Worm (Caenorhabditis elegans) whole organism, mixed stage, embryonic: ENCODE measurements around the gene M28.4.

Experiments used
- M03D4.4 ChIP-seq: sonication (generic microtip); optimal IDR thresholded peaks from 2 replicates; lab custom pipeline; 2017; ENCODE audit warnings: mild to moderate bottlenecking, missing genetic modification characterization, missing compliant biosample characterization
- blmp-1 ChIP-seq: fragments of 150-350 bp; optimal IDR thresholded peaks from 2 replicates; lab custom pipeline; 2014; ENCODE audit warnings: missing biosample characterization, missing genetic modification characterization
- ceh-39 ChIP-seq: fragments of 150-350 bp; optimal IDR thresholded peaks from 2 replicates; lab custom pipeline; 2014; ENCODE audit warnings: missing biosample characterization, missing genetic modification characterization
- ceh-43 ChIP-seq: fragments of 200-800 bp; sonication (Bioruptor generic); optimal IDR thresholded peaks from 2 replicates; lab custom pipeline; 2018; ENCODE audit warnings: mild to moderate bottlenecking, missing genetic modification characterization, moderate library complexity, missing compliant biosample characterization
- ceh-83 ChIP-seq: fragments of 200-800 bp; sonication (Bioruptor generic); optimal IDR thresholded peaks from 2 replicates; lab custom pipeline; 2018; ENCODE audit warnings: mild to moderate bottlenecking, missing genetic modification characterization, missing compliant biosample characterization
- ces-1 ChIP-seq: fragments of 150-350 bp; optimal IDR thresholded peaks from 2 replicates; lab custom pipeline; 2014; ENCODE audit warnings: missing biosample characterization, missing genetic modification reagents, missing genetic modification characterization
- cnd-1 ChIP-seq: fragments of 200-800 bp; sonication (Bioruptor generic); optimal IDR thresholded peaks from 2 replicates; lab custom pipeline; 2018; ENCODE audit warnings: mild to moderate bottlenecking, missing genetic modification characterization, missing compliant biosample characterization
- drap-1 ChIP-seq: fragments of 200-800 bp; sonication (Bioruptor generic); optimal IDR thresholded peaks from 3 replicates; lab custom pipeline; 2018; ENCODE audit warnings: mild to moderate bottlenecking, missing genetic modification characterization, missing compliant biosample characterization
- elt-1 ChIP-seq: sonication (generic microtip); optimal IDR thresholded peaks from 2 replicates; lab custom pipeline; 2017; ENCODE audit warnings: missing genetic modification characterization, mild to moderate bottlenecking, missing compliant biosample characterization, antibody characterized with exemption, moderate library complexity, borderline replicate concordance; ENCODE audit not compliant: insufficient read depth
- elt-3 ChIP-seq: fragments of 150-350 bp; optimal IDR thresholded peaks from 2 replicates; lab custom pipeline; 2014; ENCODE audit warnings: missing biosample characterization, missing genetic modification characterization
- flh-1 ChIP-seq: fragments of 200-800 bp; sonication (Bioruptor generic); optimal IDR thresholded peaks from 2 replicates; lab custom pipeline; 2018; ENCODE audit warnings: mild to moderate bottlenecking, missing genetic modification characterization, moderate library complexity, missing compliant biosample characterization
- ham-2 ChIP-seq: fragments of 200-800 bp; sonication (Bioruptor generic); optimal IDR thresholded peaks from 2 replicates; lab custom pipeline; 2018; ENCODE audit warnings: mild to moderate bottlenecking, missing genetic modification characterization, missing compliant biosample characterization
- hlh-1 ChIP-seq: fragments of 150-350 bp; optimal IDR thresholded peaks from 2 replicates; lab custom pipeline; 2014; ENCODE audit warnings: missing biosample characterization, missing genetic modification reagents, missing genetic modification characterization
- lin-13 ChIP-seq: fragments of 150-350 bp; optimal IDR thresholded peaks from 2 replicates; lab custom pipeline; 2014; ENCODE audit warnings: missing biosample characterization, missing genetic modification characterization
- lin-32 ChIP-seq: fragments of 200-800 bp; sonication (Bioruptor generic); optimal IDR thresholded peaks from 2 replicates; lab custom pipeline; 2018; ENCODE audit warnings: mild to moderate bottlenecking, missing genetic modification characterization, missing compliant biosample characterization
- lsy-2 ChIP-seq: fragments of 150-350 bp; optimal IDR thresholded peaks from 2 replicates; lab custom pipeline; 2014; ENCODE audit warnings: missing biosample characterization, missing genetic modification characterization
- mep-1 ChIP-seq: fragments of 150-350 bp; optimal IDR thresholded peaks from 2 replicates; lab custom pipeline; 2017; ENCODE audit warnings: missing biosample characterization, missing genetic modification reagents, missing genetic modification characterization, inconsistent platforms
- mls-2 ChIP-seq: sonication (generic microtip); optimal IDR thresholded peaks from 2 replicates; lab custom pipeline; 2016; ENCODE audit warnings: mild to moderate bottlenecking, missing genetic modification characterization, moderate library complexity, missing compliant biosample characterization
- nhr-12 ChIP-seq: fragments of 150-350 bp; optimal IDR thresholded peaks from 2 replicates; lab custom pipeline; 2014; ENCODE audit warnings: missing biosample characterization, missing genetic modification characterization
- nhr-2 ChIP-seq: fragments of 150-350 bp; optimal IDR thresholded peaks from 2 replicates; lab custom pipeline; 2014; ENCODE audit warnings: missing biosample characterization, missing genetic modification characterization
- nhr-237 ChIP-seq: fragments of 150-350 bp; optimal IDR thresholded peaks from 2 replicates; lab custom pipeline; 2014; ENCODE audit warnings: missing biosample characterization, missing genetic modification characterization
- nhr-28 ChIP-seq: fragments of 150-350 bp; optimal IDR thresholded peaks from 2 replicates; lab custom pipeline; 2014; ENCODE audit warnings: missing biosample characterization, missing genetic modification characterization
- nhr-76 ChIP-seq: sonication (generic microtip); optimal IDR thresholded peaks from 2 replicates; lab custom pipeline; 2017; ENCODE audit warnings: missing biosample characterization, missing genetic modification characterization
- pha-4 ChIP-seq: fragments of 150-350 bp; optimal IDR thresholded peaks from 2 replicates; lab custom pipeline; 2018; ENCODE audit warnings: missing biosample characterization, missing genetic modification reagents, missing genetic modification characterization
- sem-2 ChIP-seq: fragments of 200-800 bp; sonication (Bioruptor generic); optimal IDR thresholded peaks from 2 replicates; lab custom pipeline; 2018; ENCODE audit warnings: mild to moderate bottlenecking, missing genetic modification characterization, missing compliant biosample characterization
- snpc-4 ChIP-seq: fragments of 150-350 bp; optimal IDR thresholded peaks from 2 replicates; lab custom pipeline; 2014; ENCODE audit warnings: missing biosample characterization, missing genetic modification characterization
- sptf-1 ChIP-seq: sonication (generic microtip); optimal IDR thresholded peaks from 2 replicates; lab custom pipeline; 2017; ENCODE audit warnings: mild to moderate bottlenecking, missing genetic modification characterization, moderate library complexity, missing compliant biosample characterization
- tbx-8 ChIP-seq: fragments of 200-800 bp; sonication (Bioruptor generic); optimal IDR thresholded peaks from 2 replicates; lab custom pipeline; 2018; ENCODE audit warnings: mild to moderate bottlenecking, missing genetic modification characterization, moderate library complexity, missing compliant biosample characterization
- unc-120 ChIP-seq: sonication (generic microtip); optimal IDR thresholded peaks from 2 replicates; lab custom pipeline; 2017; ENCODE audit warnings: missing genetic modification characterization, missing compliant biosample characterization; ENCODE audit not compliant: poor library complexity, severe bottlenecking
- unc-39 ChIP-seq: fragments of 150-350 bp; optimal IDR thresholded peaks from 2 replicates; lab custom pipeline; 2014; ENCODE audit warnings: missing biosample characterization, missing genetic modification characterization
- unc-62 ChIP-seq: fragments of 150-350 bp; optimal IDR thresholded peaks from 2 replicates; lab custom pipeline; 2014; ENCODE audit warnings: missing biosample characterization, missing genetic modification reagents, missing genetic modification characterization
- zip-8 ChIP-seq: fragments of 150-350 bp; optimal IDR thresholded peaks from 2 replicates; lab custom pipeline; 2014; ENCODE audit warnings: missing biosample characterization, missing genetic modification characterization
- ztf-11 ChIP-seq: fragments of 150-350 bp; optimal IDR thresholded peaks from 2 replicates; lab custom pipeline; 2014; ENCODE audit warnings: missing biosample characterization, missing genetic modification characterization

Gene M28.4

DNA sequence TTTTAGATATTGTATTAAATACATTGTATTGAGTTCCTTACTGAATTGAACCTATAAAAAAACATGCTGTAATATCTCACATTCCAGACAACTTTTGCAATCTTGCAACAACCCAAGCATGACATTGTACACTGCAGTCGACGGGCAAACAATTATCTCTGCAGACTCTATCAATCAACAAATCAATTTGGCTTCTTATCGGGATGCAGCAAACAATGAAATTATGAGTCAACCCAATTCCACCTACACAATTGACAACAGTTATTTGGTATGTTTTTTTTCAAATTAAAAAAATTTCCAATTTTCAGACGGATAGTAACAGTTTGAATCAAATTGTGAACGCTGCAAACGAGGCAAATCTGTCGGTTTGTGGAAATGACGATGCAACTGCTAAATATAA is 12.6 kb upstream of the M28.4 start:
- no peak for TF ChIP-seq lin-32 (GFP tag; lab: Kevin White, UChicago)
- no peak for TF ChIP-seq nhr-2 (tag; lab: Kevin White, UChicago)
- TF ChIP-seq ceh-43 (GFP tag; lab: Kevin White, UChicago): no peak
- no peak for TF ChIP-seq unc-120 (tag; lab: Kevin White, UChicago)
- no peak for TF ChIP-seq ces-1
- TF ChIP-seq lin-13 (tag; lab: Kevin White, UChicago): no peak
- no peak for TF ChIP-seq elt-1
- TF ChIP-seq drap-1 (GFP tag; lab: Kevin White, UChicago): no peak
- TF ChIP-seq nhr-76 (tag; lab: Kevin White, UChicago): no peak
- no peak for TF ChIP-seq cnd-1 (tag; lab: Kevin White, UChicago)
- TF ChIP-seq flh-1 (GFP tag; lab: Kevin White, UChicago): no peak
- TF ChIP-seq lsy-2 (tag; lab: Kevin White, UChicago): no peak
- TF ChIP-seq, all 35 proteins: peak for 0

DNA sequence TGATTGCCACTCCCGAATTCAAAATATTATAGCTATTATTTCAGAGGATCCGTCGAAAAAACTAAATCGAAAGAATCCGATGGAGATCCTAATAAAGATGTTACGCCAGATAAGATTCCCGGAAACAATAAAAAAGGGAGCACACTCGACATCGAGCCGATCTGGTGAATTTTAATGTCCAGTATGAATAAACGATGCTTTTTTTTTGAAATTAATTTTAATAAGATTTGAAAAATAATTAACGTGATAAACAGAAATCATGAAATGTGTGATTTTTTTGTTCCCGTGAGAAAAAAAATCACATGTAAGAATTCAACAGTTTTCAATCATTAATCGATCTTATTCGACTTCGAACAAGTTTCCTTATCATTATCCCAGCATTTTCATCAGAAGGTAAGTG is 4.4 kb upstream of the M28.4 start, which contains the start of gene M28.9:
Gene M28.9, plus strand, starts transcription at position 301 of the 400 bp plus-strand sequence.
- TF ChIP-seq cnd-1 (tag; lab: Kevin White, UChicago) (no peak), hlh-1 (tag; lab: Kevin White, UChicago) (no peak), zip-8 (tag; lab: Kevin White, UChicago) (no peak), pha-4 (tag; lab: Kevin White, UChicago) (no peak), sptf-1 (tag; lab: Kevin White, UChicago) (no peak), ceh-83 (GFP tag; lab: Kevin White, UChicago) (no peak), unc-39 (tag; lab: Kevin White, UChicago) (no peak), nhr-2 (tag; lab: Kevin White, UChicago) (no peak), tbx-8 (no peak), lsy-2 (tag; lab: Kevin White, UChicago) (no peak), drap-1 (GFP tag; lab: Kevin White, UChicago) (no peak), unc-62 (no peak), ceh-39 (tag; lab: Kevin White, UChicago) (no peak), ceh-43 (GFP tag; lab: Kevin White, UChicago) (no peak), mls-2 (tag; lab: Kevin White, UChicago) (no peak), ces-1 (no peak), ztf-11 (tag; lab: Kevin White, UChicago) (no peak), lin-32 (GFP tag; lab: Kevin White, UChicago) (no peak), nhr-12 (tag; lab: Kevin White, UChicago) (no peak)
- TF ChIP-seq, all 35 proteins: peak for 0

DNA sequence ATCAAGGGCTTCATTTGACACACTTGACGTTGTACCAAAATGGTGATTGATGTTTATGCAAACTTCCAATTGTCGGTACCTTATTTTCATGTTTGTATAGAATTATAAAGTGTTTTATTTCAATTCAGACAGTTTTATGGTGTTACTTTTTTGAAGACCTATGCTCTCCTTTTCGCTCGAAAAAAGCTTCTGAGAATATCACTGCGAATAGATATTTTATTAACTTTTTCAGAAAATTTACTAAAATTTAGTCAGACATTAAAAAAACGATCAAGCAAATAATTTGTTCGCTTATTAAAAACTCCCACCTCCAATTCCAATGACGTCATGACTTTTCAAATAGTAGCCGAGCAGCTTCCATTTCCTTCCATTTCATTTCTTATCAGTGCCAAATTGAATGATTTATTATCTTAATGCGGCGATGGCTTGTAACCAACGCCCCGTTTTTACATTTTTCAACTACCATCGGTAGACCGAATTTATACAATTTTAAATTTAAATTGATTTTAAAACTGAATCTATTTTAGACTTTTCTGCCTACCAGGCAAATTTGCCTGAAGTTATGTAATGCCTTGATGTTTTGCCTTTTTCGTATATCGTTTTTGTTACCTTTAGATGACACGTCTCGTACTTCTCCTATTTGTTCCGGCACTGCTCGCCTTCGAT is 3.5 kb downstream of the M28.4 start, which contains the start of gene M28.10:
Gene M28.10, plus strand, starts transcription at position 616 of the 666 bp plus-strand sequence.
- TF ChIP-seq cnd-1 (tag; lab: Kevin White, UChicago) (no peak), snpc-4 (tag; lab: Kevin White, UChicago) (no peak), mls-2 (tag; lab: Kevin White, UChicago) (no peak), zip-8 (tag; lab: Kevin White, UChicago) (no peak), ztf-11 (tag; lab: Kevin White, UChicago) (no peak), ceh-83 (GFP tag; lab: Kevin White, UChicago) (no peak), lin-32 (GFP tag; lab: Kevin White, UChicago) (no peak), unc-62 (no peak), M03D4.4 (no peak), nhr-12 (tag; lab: Kevin White, UChicago) (no peak), nhr-28 (tag; lab: Kevin White, UChicago) (no peak), blmp-1 (tag; lab: Kevin White, UChicago) (no peak), flh-1 (GFP tag; lab: Kevin White, UChicago) (no peak), elt-3 (tag; lab: Kevin White, UChicago) (no peak)

DNA sequence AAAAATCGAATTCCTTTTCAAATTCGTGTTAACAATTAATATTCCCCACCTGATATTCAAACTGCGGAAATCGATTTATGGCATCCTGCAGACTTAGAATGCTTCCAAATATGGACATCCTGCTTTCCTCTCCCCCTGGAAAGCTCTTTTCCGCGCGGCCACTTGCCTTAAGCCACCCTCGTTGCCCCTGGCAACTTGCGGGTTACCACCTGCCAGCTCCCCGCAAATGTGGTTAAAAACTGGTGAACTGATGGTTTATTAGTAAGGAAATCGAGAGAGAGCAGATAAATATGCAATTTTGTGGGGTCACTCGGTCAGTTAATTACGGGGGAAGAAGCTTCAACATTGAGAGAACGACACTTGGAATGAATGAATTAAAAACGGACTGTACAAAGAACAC is 8.6 kb downstream of the M28.4 start, which contains the start of gene nphp-1:
Gene nphp-1, minus strand, starts transcription at position 145 of the 400 bp plus-strand sequence.
- TF ChIP-seq unc-120 (tag; lab: Kevin White, UChicago) (peak; percentile 12), hlh-1 (tag; lab: Kevin White, UChicago) (no peak), ceh-43 (GFP tag; lab: Kevin White, UChicago) (no peak), lin-32 (GFP tag; lab: Kevin White, UChicago) (peak; percentile 40)

DNA sequence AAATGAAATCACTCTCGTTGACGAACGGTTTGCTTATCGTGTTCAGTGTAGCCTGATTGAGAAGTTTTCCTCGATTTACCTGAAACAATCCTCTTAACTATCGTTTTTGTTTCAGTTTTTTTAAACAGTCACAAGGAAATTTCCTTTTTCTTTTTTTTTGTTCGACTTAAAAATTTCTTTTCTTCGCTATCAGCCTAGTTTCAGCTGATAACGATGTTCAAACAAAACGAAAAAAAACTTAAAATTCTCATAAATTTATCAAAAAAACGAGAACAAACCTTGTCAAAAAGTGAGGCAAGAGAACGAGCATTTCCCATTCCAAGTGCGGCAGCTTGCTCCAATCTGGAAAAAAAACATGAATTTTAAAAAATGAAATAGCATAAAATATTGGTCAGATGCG is 10.1 kb downstream of the M28.4 start:
- TF ChIP-seq unc-62: no peak
- TF ChIP-seq drap-1 (GFP tag; lab: Kevin White, UChicago): no peak
- TF ChIP-seq pha-4 (tag; lab: Kevin White, UChicago): no peak
- TF ChIP-seq ham-2 (GFP tag; lab: Kevin White, UChicago): no peak
- TF ChIP-seq lsy-2 (tag; lab: Kevin White, UChicago): no peak
- TF ChIP-seq elt-1: no peak
- TF ChIP-seq nhr-28 (tag; lab: Kevin White, UChicago): no peak
- no peak for TF ChIP-seq hlh-1 (tag; lab: Kevin White, UChicago)
- no peak for TF ChIP-seq unc-120 (tag; lab: Kevin White, UChicago)
- no peak for TF ChIP-seq flh-1 (GFP tag; lab: Kevin White, UChicago)
- no peak for TF ChIP-seq lin-13 (tag; lab: Kevin White, UChicago)
- TF ChIP-seq nhr-12 (tag; lab: Kevin White, UChicago): no peak
- no peak for TF ChIP-seq blmp-1 (tag; lab: Kevin White, UChicago)
- no peak for TF ChIP-seq elt-3 (tag; lab: Kevin White, UChicago)
- no peak for TF ChIP-seq nhr-237 (tag; lab: Kevin White, UChicago)
- TF ChIP-seq sem-2: no peak
- TF ChIP-seq lin-32 (GFP tag; lab: Kevin White, UChicago): no peak
- TF ChIP-seq mep-1 (tag; lab: Kevin White, UChicago): no peak
